Fruit fly (Drosophila melanogaster): ENCODE measurements around the gene Tim9a.

DNA sequence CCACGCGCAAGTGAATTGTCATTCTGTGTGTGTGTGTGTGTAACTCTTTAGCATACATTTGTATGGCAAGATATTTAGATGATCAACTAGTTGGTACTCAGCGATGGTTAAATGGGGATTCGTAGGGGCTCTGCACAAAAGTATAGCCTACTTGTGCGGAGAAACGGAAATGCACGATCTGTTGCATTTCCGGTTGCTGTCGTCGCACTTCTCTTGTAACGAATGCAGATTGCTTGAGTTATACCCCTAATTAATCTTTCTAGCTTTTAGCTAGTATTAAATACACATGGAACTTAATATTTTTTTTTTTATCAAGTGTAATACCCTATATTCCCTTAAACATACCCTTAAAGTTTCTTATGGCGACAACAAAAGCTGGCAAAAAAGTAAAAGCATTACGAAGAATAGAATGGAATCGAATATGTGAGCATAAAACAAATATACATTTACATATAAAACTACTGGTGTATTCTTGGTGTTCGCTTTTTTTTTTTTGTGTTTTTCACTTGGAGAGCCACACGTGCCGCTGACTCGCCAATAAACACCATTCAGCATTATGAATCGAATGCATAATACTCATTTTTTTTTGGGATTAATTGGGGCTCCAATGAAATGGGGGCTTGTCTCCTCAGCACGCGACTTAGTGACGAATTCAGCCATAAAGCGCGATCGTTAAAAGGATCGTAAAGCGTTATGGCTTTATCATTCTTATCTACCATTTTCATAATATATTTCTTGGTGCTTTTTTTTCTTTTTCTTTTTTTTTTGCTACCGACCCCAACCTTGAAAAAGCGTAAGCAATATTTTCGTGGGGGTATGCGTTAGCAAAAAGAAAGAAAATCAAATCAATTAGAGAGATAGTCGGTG, 6.4 kb downstream of the Tim9a start:
- TF ChIP-seq pad (GFP tag; optimal IDR thresholded peaks at IDR 0.05) (peak; percentile 42), kay (GFP tag; ENCODE audit: borderline replicate concordance) (no peak), CG7101 (tag; optimal IDR thresholded peaks at IDR 0.05) (peak; percentile 53), cnc (optimal IDR thresholded peaks at IDR 0.05) (no peak), CG33017 (tag; optimal IDR thresholded peaks at IDR 0.05) (no peak), CG14711 (tag; optimal IDR thresholded peaks at IDR 0.05) (peak; percentile 48), Clk (GFP tag; optimal IDR thresholded peaks at IDR 0.05) (no peak), toe (GFP tag; optimal IDR thresholded peaks at IDR 0.05) (no peak), Hr96 (GFP tag; optimal IDR thresholded peaks at IDR 0.05) (no peak)
